Worm (Caenorhabditis elegans) whole organism, late embryonic: Measurements from ENCODE around the gene C15F1.1.

ENCODE experiments used
- C08G9.2 ChIP-seq: sonication (generic microtip); optimal IDR thresholded peaks from 2 replicates; lab custom pipeline; 2016; ENCODE audit warnings: mild to moderate bottlenecking, missing genetic modification characterization, moderate library complexity, missing compliant biosample characterization
- C38D4.7 ChIP-seq: fragments of 200-800 bp; sonication (Bioruptor generic); optimal IDR thresholded peaks from 2 replicates; lab custom pipeline; 2018; ENCODE audit warnings: mild to moderate bottlenecking, missing genetic modification characterization, moderate library complexity, missing compliant biosample characterization
- F13H6.1 ChIP-seq: sonication (generic microtip); optimal IDR thresholded peaks from 2 replicates; lab custom pipeline; 2016; ENCODE audit warnings: missing genetic modification characterization, missing compliant biosample characterization
- K02D7.2 ChIP-seq: sonication (generic microtip); optimal IDR thresholded peaks from 2 replicates; lab custom pipeline; 2017; ENCODE audit warnings: mild to moderate bottlenecking, missing genetic modification characterization, missing compliant biosample characterization
- T23F11.4 ChIP-seq: fragments of 200-800 bp; sonication (Bioruptor generic); optimal IDR thresholded peaks from 2 replicates; lab custom pipeline; 2018; ENCODE audit warnings: mild to moderate bottlenecking, missing genetic modification characterization, missing compliant biosample characterization
- ahr-1 ChIP-seq: sonication (generic microtip); optimal IDR thresholded peaks from 2 replicates; lab custom pipeline; 2016; ENCODE audit warnings: missing genetic modification characterization, missing compliant biosample characterization
- ceh-14 ChIP-seq: sonication (generic microtip); optimal IDR thresholded peaks from 2 replicates; lab custom pipeline; 2016; ENCODE audit warnings: missing genotype, missing genetic modification characterization, missing compliant biosample characterization
- ceh-18 ChIP-seq: sonication (generic microtip); optimal IDR thresholded peaks from 2 replicates; lab custom pipeline; 2016; ENCODE audit warnings: missing genetic modification characterization, missing compliant biosample characterization
- ceh-19 ChIP-seq: fragments of 200-800 bp; sonication (Bioruptor generic); optimal IDR thresholded peaks from 2 replicates; lab custom pipeline; 2018; ENCODE audit warnings: mild to moderate bottlenecking, missing genetic modification characterization, missing compliant biosample characterization
- ceh-2 ChIP-seq: sonication (generic microtip); optimal IDR thresholded peaks from 2 replicates; lab custom pipeline; 2016; ENCODE audit warnings: missing genotype, missing genetic modification characterization, missing compliant biosample characterization
- ceh-24 ChIP-seq: sonication (generic microtip); optimal IDR thresholded peaks from 2 replicates; lab custom pipeline; 2016; ENCODE audit warnings: mild to moderate bottlenecking, missing genetic modification characterization, missing compliant biosample characterization
- ceh-31 ChIP-seq: sonication (generic microtip); optimal IDR thresholded peaks from 2 replicates; lab custom pipeline; 2016; ENCODE audit warnings: missing genetic modification characterization, missing compliant biosample characterization
- ceh-34 ChIP-seq: sonication (generic microtip); optimal IDR thresholded peaks from 2 replicates; lab custom pipeline; 2016; ENCODE audit warnings: mild to moderate bottlenecking, missing genetic modification characterization, missing compliant biosample characterization
- ceh-45 ChIP-seq: fragments of 200-800 bp; sonication (Bioruptor generic); IDR thresholded peaks from 2 replicates; pipeline ENCODE4 v1.3.6; 2022; ENCODE audit warnings: missing genetic modification reagents, missing genetic modification characterization, missing compliant biosample characterization
- ceh-48 ChIP-seq: sonication (generic microtip); optimal IDR thresholded peaks from 2 replicates; lab custom pipeline; 2016; ENCODE audit warnings: missing genetic modification characterization, inconsistent platforms, missing compliant biosample characterization
- ceh-9 ChIP-seq: sonication (generic microtip); optimal IDR thresholded peaks from 2 replicates; lab custom pipeline; 2016; ENCODE audit warnings: mild to moderate bottlenecking, missing genetic modification characterization, inconsistent platforms, missing compliant biosample characterization
- che-1 ChIP-seq: sonication (generic microtip); optimal IDR thresholded peaks from 2 replicates; lab custom pipeline; 2016; ENCODE audit warnings: mild to moderate bottlenecking, missing genetic modification characterization, missing compliant biosample characterization
- dmd-4 ChIP-seq: sonication (generic microtip); optimal IDR thresholded peaks from 2 replicates; lab custom pipeline; 2016; ENCODE audit warnings: borderline replicate concordance, missing genetic modification characterization, missing compliant biosample characterization
- dve-1 ChIP-seq: sonication (generic microtip); optimal IDR thresholded peaks from 2 replicates; lab custom pipeline; 2017; ENCODE audit warnings: antibody characterized with exemption, mild to moderate bottlenecking, missing genetic modification characterization, missing compliant biosample characterization
- elt-2 ChIP-seq: sonication (generic microtip); optimal IDR thresholded peaks from 2 replicates; lab custom pipeline; 2016; ENCODE audit warnings: missing genetic modification reagents, missing genetic modification characterization, missing compliant biosample characterization
- ets-4 ChIP-seq: sonication (generic microtip); optimal IDR thresholded peaks from 2 replicates; lab custom pipeline; 2016; ENCODE audit warnings: missing genetic modification characterization, missing compliant biosample characterization
- eyg-1 ChIP-seq: sonication (generic microtip); optimal IDR thresholded peaks from 2 replicates; lab custom pipeline; 2016; ENCODE audit warnings: missing genotype, missing genetic modification characterization, missing compliant biosample characterization
- fkh-6 ChIP-seq: sonication (generic microtip); optimal IDR thresholded peaks from 2 replicates; lab custom pipeline; 2016; ENCODE audit warnings: missing genetic modification characterization, missing compliant biosample characterization
- hlh-15 ChIP-seq: sonication (generic microtip); optimal IDR thresholded peaks from 2 replicates; lab custom pipeline; 2016; ENCODE audit warnings: missing genetic modification characterization, missing compliant biosample characterization
- hlh-6 ChIP-seq: sonication (generic microtip); optimal IDR thresholded peaks from 2 replicates; lab custom pipeline; 2016; ENCODE audit warnings: missing genotype, missing genetic modification characterization, missing compliant biosample characterization
- hlh-8 ChIP-seq: sonication (generic microtip); optimal IDR thresholded peaks from 2 replicates; lab custom pipeline; 2016; ENCODE audit warnings: missing genotype, missing genetic modification characterization, missing compliant biosample characterization
- lim-6 ChIP-seq: sonication (generic microtip); optimal IDR thresholded peaks from 2 replicates; lab custom pipeline; 2016; ENCODE audit warnings: missing genetic modification characterization, missing compliant biosample characterization
- madf-2 ChIP-seq: sonication (generic microtip); optimal IDR thresholded peaks from 2 replicates; lab custom pipeline; 2017; ENCODE audit warnings: missing genetic modification characterization, missing compliant biosample characterization
- nfya-1 ChIP-seq: sonication (generic microtip); optimal IDR thresholded peaks from 2 replicates; lab custom pipeline; 2017; ENCODE audit warnings: missing genetic modification characterization, mild to moderate bottlenecking, missing compliant biosample characterization, antibody characterized with exemption, moderate library complexity
- nhr-232 ChIP-seq: sonication (generic microtip); optimal IDR thresholded peaks from 2 replicates; lab custom pipeline; 2016; ENCODE audit warnings: missing genetic modification characterization, missing compliant biosample characterization
- odd-2 ChIP-seq: sonication (generic microtip); optimal IDR thresholded peaks from 2 replicates; lab custom pipeline; 2017; ENCODE audit warnings: antibody characterized with exemption, mild to moderate bottlenecking, missing genetic modification characterization, missing compliant biosample characterization
- pag-3 ChIP-seq: sonication (generic microtip); optimal IDR thresholded peaks from 2 replicates; lab custom pipeline; 2016; ENCODE audit warnings: missing compliant biosample characterization, missing genetic modification characterization, borderline replicate concordance
- pax-1 ChIP-seq: fragments of 150-350 bp; optimal IDR thresholded peaks from 2 replicates; lab custom pipeline; 2014; ENCODE audit warnings: missing biosample characterization, missing genetic modification characterization
- pha-2 ChIP-seq: sonication (generic microtip); optimal IDR thresholded peaks from 2 replicates; lab custom pipeline; 2017; ENCODE audit warnings: mild to moderate bottlenecking, missing genetic modification characterization, missing compliant biosample characterization
- pha-4 ChIP-seq: fragments of 150-350 bp; optimal IDR thresholded peaks from 2 replicates; lab custom pipeline; 2018; ENCODE audit warnings: missing biosample characterization, missing genetic modification reagents, missing genetic modification characterization
- pqm-1 ChIP-seq: sonication (generic microtip); optimal IDR thresholded peaks from 2 replicates; lab custom pipeline; 2016; ENCODE audit warnings: missing genetic modification characterization, missing compliant biosample characterization
- pros-1 ChIP-seq: fragments of 150-350 bp; optimal IDR thresholded peaks from 2 replicates; lab custom pipeline; 2014; ENCODE audit warnings: missing biosample characterization, missing genetic modification reagents, missing genetic modification characterization
- sdc-2 ChIP-seq: sonication (generic microtip); optimal IDR thresholded peaks from 2 replicates; lab custom pipeline; 2016; ENCODE audit warnings: missing genotype, missing genetic modification characterization, missing compliant biosample characterization
- sox-2 ChIP-seq: fragments of 200-800 bp; sonication (Bioruptor generic); IDR thresholded peaks from 2 replicates; pipeline ENCODE4 v1.3.6; 2022; ENCODE audit warnings: missing genetic modification reagents, missing genetic modification characterization, missing compliant biosample characterization
- sox-4 ChIP-seq: sonication (generic microtip); optimal IDR thresholded peaks from 2 replicates; lab custom pipeline; 2017; ENCODE audit warnings: mild to moderate bottlenecking, missing genetic modification characterization, inconsistent platforms, missing compliant biosample characterization
- tbx-7 ChIP-seq: sonication (generic microtip); optimal IDR thresholded peaks from 2 replicates; lab custom pipeline; 2016; ENCODE audit warnings: missing genotype, missing genetic modification characterization, missing compliant biosample characterization
- unc-42 ChIP-seq: sonication (generic microtip); optimal IDR thresholded peaks from 2 replicates; lab custom pipeline; 2016; ENCODE audit warnings: missing genotype, missing genetic modification characterization, missing compliant biosample characterization
- zip-5 ChIP-seq: sonication (generic microtip); optimal IDR thresholded peaks from 2 replicates; lab custom pipeline; 2016; ENCODE audit warnings: missing genetic modification characterization, missing compliant biosample characterization
- ztf-16 ChIP-seq: sonication (generic microtip); optimal IDR thresholded peaks from 2 replicates; lab custom pipeline; 2017; ENCODE audit warnings: missing genetic modification characterization, missing compliant biosample characterization

The C15F1.1 gene

DNA sequence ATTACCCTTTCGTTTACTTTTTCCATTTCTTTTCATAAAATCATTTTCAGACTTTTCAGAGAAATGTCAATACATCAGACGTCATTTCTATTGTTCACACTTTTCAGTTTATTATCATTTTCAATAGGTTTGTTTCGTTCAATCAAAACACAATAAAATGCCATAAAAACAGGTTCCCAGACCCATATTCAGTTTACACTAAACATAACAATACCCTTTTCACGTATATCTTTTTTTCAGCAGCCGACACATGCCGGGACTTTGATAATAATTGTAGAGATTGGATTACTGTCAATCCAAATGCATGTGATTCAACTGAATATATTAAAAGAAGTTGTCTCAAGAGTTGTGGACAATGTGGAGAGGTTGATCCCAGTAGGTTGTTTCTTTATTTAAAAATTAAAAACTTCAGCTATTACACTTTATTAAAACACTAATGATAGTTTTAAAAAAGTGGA is at the start of gene C15F1.1:
Gene C15F1.1, plus strand, starts transcription at position 51 of the 458 bp plus-strand sequence.
- no peak for TF ChIP-seq sox-4 (tag; lab: Kevin White, UChicago)
- TF ChIP-seq madf-2: no peak
- TF ChIP-seq zip-5 (tag; lab: Kevin White, UChicago): no peak
- no peak for TF ChIP-seq hlh-6 (tag; lab: Kevin White, UChicago)
- no peak for TF ChIP-seq ahr-1 (tag; lab: Kevin White, UChicago)
- no peak for TF ChIP-seq eyg-1 (tag; lab: Kevin White, UChicago)
- no peak for TF ChIP-seq sox-2 (GFP tag; lab: Robert Waterston, UW)
- TF ChIP-seq dve-1 (tag; lab: Kevin White, UChicago): no peak
- TF ChIP-seq ceh-9 (tag; lab: Kevin White, UChicago): no peak
- no peak for TF ChIP-seq ceh-48 (tag; lab: Kevin White, UChicago)
- no peak for TF ChIP-seq pha-4 (tag; lab: Kevin White, UChicago)
- no peak for TF ChIP-seq pros-1
- TF ChIP-seq ceh-45 (GFP tag; lab: Robert Waterston, UW): no peak
- no peak for TF ChIP-seq dmd-4
- TF ChIP-seq pag-3 (tag; lab: Kevin White, UChicago): no peak
- TF ChIP-seq ceh-14: no peak
- no peak for TF ChIP-seq ceh-34 (tag; lab: Kevin White, UChicago)

DNA sequence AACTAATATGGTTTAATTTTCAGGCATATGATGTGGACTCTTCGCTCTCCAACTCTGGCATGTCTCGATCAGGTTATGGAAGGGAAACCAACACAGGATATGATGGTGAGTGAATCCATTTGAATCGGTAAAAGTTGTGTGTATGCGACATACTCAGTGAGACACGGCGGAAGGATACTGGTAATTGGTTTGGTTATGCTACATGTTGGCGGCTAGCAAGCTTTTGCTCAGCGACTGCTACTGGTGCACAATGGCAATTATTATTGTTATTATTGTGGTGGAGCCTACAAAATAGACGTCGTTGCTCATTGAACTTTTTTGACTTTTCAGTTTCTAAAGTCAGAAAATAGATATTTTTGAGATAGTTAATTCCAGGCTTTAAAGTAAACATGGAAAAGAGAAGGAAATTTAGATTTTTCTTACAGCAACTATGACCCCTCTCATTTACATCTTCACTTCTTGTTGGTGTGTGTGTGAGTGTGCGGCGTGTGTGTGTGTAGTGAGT is 48.9 kb upstream of the C15F1.1 start:
- no peak for TF ChIP-seq C38D4.7 (GFP tag; lab: Kevin White, UChicago)
- TF ChIP-seq ceh-31 (tag; lab: Kevin White, UChicago): no peak
- TF ChIP-seq unc-42 (tag; lab: Kevin White, UChicago): peak; percentile 67
- no peak for TF ChIP-seq ceh-2 (tag; lab: Kevin White, UChicago)
- TF ChIP-seq nfya-1 (tag; lab: Kevin White, UChicago): peak; percentile 1
- no peak for TF ChIP-seq pha-4 (tag; lab: Kevin White, UChicago)

DNA sequence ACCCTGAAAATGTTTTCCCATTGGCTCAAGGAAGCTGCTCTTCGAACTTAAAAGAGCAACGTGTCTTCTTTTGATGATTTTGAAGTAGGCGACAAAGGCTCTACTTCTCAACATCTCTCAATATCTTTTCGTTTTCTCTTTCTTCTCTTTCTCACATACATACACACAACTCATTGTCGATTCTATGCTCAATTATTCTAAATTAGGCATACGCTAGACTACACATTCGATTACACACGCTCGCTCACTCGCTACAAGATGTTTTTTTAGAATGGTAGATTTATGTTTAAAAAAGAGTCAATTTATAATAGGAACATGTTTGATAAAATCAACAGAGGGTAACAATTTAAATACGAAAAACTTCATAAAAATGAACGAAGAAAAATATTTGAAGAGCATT is 48.2 kb upstream of the C15F1.1 start:
- no peak for TF ChIP-seq K02D7.2 (tag; lab: Kevin White, UChicago)
- peak; percentile 59 for TF ChIP-seq ceh-31 (tag; lab: Kevin White, UChicago)
- TF ChIP-seq tbx-7 (tag; lab: Kevin White, UChicago): no peak
- TF ChIP-seq pqm-1: no peak

DNA sequence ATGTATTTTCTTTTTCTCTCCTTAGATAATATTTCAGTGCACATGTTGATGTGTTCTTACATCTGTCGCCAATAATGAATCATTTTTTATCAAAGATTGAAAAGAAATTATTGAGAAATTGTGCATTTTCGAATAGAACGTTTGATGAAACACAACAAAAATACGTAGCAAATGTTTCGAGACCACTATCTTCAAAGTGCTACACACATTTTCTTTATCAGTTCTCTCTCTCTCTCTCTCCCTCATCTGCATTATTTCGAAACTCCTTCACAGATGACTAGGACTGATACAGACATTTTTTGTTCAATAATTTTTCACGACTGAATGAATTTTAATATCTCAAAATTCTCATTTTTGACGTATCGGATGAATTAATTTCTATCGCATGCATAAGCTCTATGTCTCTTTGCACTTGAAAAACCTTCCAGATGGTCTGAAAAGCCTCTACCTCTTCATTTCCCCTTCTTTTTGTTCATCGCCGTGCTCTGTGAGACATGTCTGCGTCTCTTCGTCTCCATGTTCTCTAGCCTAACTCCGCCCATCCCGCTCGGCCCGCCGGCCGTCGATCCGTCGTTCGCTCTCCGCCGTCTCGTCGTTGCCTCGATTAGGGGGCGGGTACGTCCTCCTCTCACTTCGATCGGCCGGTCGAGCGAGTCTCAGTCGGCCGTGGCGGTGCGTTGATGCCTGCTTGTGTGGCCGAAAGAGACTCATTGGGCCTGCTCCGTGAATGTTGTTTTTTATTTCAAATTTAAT is 46.2 kb upstream of the C15F1.1 start:
- TF ChIP-seq hlh-8 (no peak), ceh-19 (GFP tag; lab: Kevin White, UChicago) (peak; percentile 37), eyg-1 (tag; lab: Kevin White, UChicago) (peak; percentile 15), elt-2 (peak; percentile 46), ceh-18 (tag; lab: Kevin White, UChicago) (no peak), ets-4 (tag; lab: Kevin White, UChicago) (no peak), C08G9.2 (tag; lab: Kevin White, UChicago) (peak; percentile 58), sox-2 (GFP tag; lab: Robert Waterston, UW) (no peak), fkh-6 (tag; lab: Kevin White, UChicago) (peak; percentile 42), odd-2 (tag; lab: Kevin White, UChicago) (no peak), pax-1 (peak; percentile 64), T23F11.4 (GFP tag; lab: Kevin White, UChicago) (no peak), ceh-14 (peak; percentile 59), pha-2 (no peak), lim-6 (tag; lab: Kevin White, UChicago) (no peak), tbx-7 (tag; lab: Kevin White, UChicago) (no peak), nhr-232 (tag; lab: Kevin White, UChicago) (peak; percentile 20), ceh-2 (tag; lab: Kevin White, UChicago) (peak; percentile 39), sox-4 (tag; lab: Kevin White, UChicago) (peak; percentile 38), ceh-34 (tag; lab: Kevin White, UChicago) (peak; percentile 56), C38D4.7 (GFP tag; lab: Kevin White, UChicago) (peak; percentile 0), F13H6.1 (tag; lab: Kevin White, UChicago) (peak; percentile 18), ztf-16 (no peak), che-1 (no peak), ceh-24 (tag; lab: Kevin White, UChicago) (no peak), unc-42 (tag; lab: Kevin White, UChicago) (peak; percentile 53), ceh-31 (tag; lab: Kevin White, UChicago) (peak; percentile 66), hlh-15 (tag; lab: Kevin White, UChicago) (no peak), sdc-2 (peak; percentile 48), zip-5 (tag; lab: Kevin White, UChicago) (no peak)
